Worm (Caenorhabditis elegans) whole organism, L1 larva: Measurements from ENCODE around the gene F11G11.13.

Source experiments
- C16A3.4 ChIP-seq: fragments of 150-350 bp; optimal IDR thresholded peaks from 2 replicates; lab custom pipeline; 2014; ENCODE audit warnings: missing biosample characterization, missing genetic modification characterization
- C34B4.2 ChIP-seq: sonication (generic microtip); optimal IDR thresholded peaks from 2 replicates; lab custom pipeline; 2017; ENCODE audit warnings: mild to moderate bottlenecking, missing genetic modification characterization, missing compliant biosample characterization
- alr-1 ChIP-seq: fragments of 200-800 bp; sonication (Bioruptor generic); optimal IDR thresholded peaks from 2 replicates; lab custom pipeline; 2018; ENCODE audit warnings: borderline replicate concordance, mild to moderate bottlenecking, missing genetic modification characterization, missing compliant biosample characterization
- aly-2 ChIP-seq: fragments of 150-350 bp; optimal IDR thresholded peaks from 2 replicates; lab custom pipeline; 2014; ENCODE audit warnings: missing biosample characterization, missing genetic modification characterization
- blmp-1 ChIP-seq: fragments of 150-350 bp; optimal IDR thresholded peaks from 2 replicates; lab custom pipeline; 2014; ENCODE audit warnings: missing biosample characterization, missing genetic modification characterization
- ceh-8 ChIP-seq: fragments of 200-800 bp; sonication (Bioruptor generic); optimal IDR thresholded peaks from 2 replicates; lab custom pipeline; 2018; ENCODE audit warnings: mild to moderate bottlenecking, missing genetic modification characterization, moderate library complexity, missing compliant biosample characterization
- ceh-82 ChIP-seq, 3 experiments: fragments of 150-350 bp in 1 of 3; sonication (generic microtip) in 2 of 3; optimal IDR thresholded peaks; 2 replicates each; lab custom pipeline; 2014 to 2017; ENCODE audit warnings: missing biosample characterization in 3 of 3, missing genetic modification characterization in 3 of 3
- ceh-88 ChIP-seq: fragments of 200-800 bp; sonication (Bioruptor generic); IDR thresholded peaks from 2 replicates; pipeline ENCODE4 v1.3.6; 2022; ENCODE audit warnings: missing genetic modification characterization, missing compliant biosample characterization
- ceh-90 ChIP-seq: sonication (generic microtip); optimal IDR thresholded peaks from 2 replicates; lab custom pipeline; 2016; ENCODE audit warnings: missing genetic modification characterization, missing compliant biosample characterization
- ces-1 ChIP-seq: fragments of 150-350 bp; optimal IDR thresholded peaks from 2 replicates; lab custom pipeline; 2014; ENCODE audit warnings: missing biosample characterization, missing genetic modification reagents, missing genetic modification characterization
- dpl-1 ChIP-seq, 3 experiments: fragments of 150-350 bp in 2 of 3; sonication (generic microtip) in 1 of 3; optimal IDR thresholded peaks; 2 replicates each; lab custom pipeline; 2014 to 2017; ENCODE audit warnings: missing biosample characterization in 3 of 3, missing genetic modification characterization in 3 of 3, missing genetic modification reagents in 3 of 3
- dsc-1 ChIP-seq: sonication (generic microtip); optimal IDR thresholded peaks from 2 replicates; lab custom pipeline; 2016; ENCODE audit warnings: mild to moderate bottlenecking, missing genetic modification characterization, missing compliant biosample characterization
- efl-1 ChIP-seq, 4 experiments: fragments of 150-350 bp; optimal IDR thresholded peaks in 3 of 4; peaks in 1 of 4; 1 replicate in 1 of 4; 2 replicates in 3 of 4; lab custom pipeline; 2014; ENCODE audit warnings: missing biosample characterization in 2 of 4, missing genetic modification characterization in 2 of 4, missing genetic modification reagents in 2 of 4
- efl-3 ChIP-seq: fragments of 200-800 bp; sonication (Bioruptor generic); optimal IDR thresholded peaks from 2 replicates; lab custom pipeline; 2018; ENCODE audit warnings: mild to moderate bottlenecking, missing genetic modification characterization, missing compliant biosample characterization
- elt-3 ChIP-seq, 6 experiments: fragments of 150-350 bp in 1 of 6; sonication (generic microtip); optimal IDR thresholded peaks; 2 replicates each; lab custom pipeline; 2017 to 2018; ENCODE audit warnings: missing biosample characterization in 6 of 6, missing genetic modification characterization in 6 of 6, inconsistent platforms in 1 of 6
- fkh-10 ChIP-seq: sonication (generic microtip); optimal IDR thresholded peaks from 2 replicates; lab custom pipeline; 2017; ENCODE audit warnings: missing biosample characterization, missing genetic modification reagents, missing genetic modification characterization
- fkh-4 ChIP-seq: sonication (generic microtip); optimal IDR thresholded peaks from 2 replicates; lab custom pipeline; 2016; ENCODE audit warnings: missing compliant biosample characterization, missing genetic modification characterization, borderline replicate concordance
- fkh-8 ChIP-seq: sonication (generic microtip); optimal IDR thresholded peaks from 2 replicates; lab custom pipeline; 2016; ENCODE audit warnings: mild to moderate bottlenecking, missing genetic modification characterization, missing compliant biosample characterization
- fos-1 ChIP-seq: fragments of 150-350 bp; optimal IDR thresholded peaks from 2 replicates; lab custom pipeline; 2014; ENCODE audit warnings: missing biosample characterization, missing genetic modification characterization
- hlh-17 ChIP-seq: fragments of 200-800 bp; sonication (Bioruptor generic); optimal IDR thresholded peaks from 2 replicates; lab custom pipeline; 2018; ENCODE audit warnings: missing genetic modification characterization, mild to moderate bottlenecking, missing compliant biosample characterization, moderate library complexity, borderline replicate concordance
- isw-1 ChIP-seq: fragments of 200-800 bp; sonication (Bioruptor generic); IDR thresholded peaks from 2 replicates; pipeline ENCODE4 v1.3.6; 2022; ENCODE audit warnings: missing genetic modification characterization, missing compliant biosample characterization
- lin-14 ChIP-seq: fragments of 200-800 bp; sonication (Bioruptor generic); optimal IDR thresholded peaks from 2 replicates; lab custom pipeline; 2018; ENCODE audit warnings: mild to moderate bottlenecking, missing genetic modification characterization, moderate library complexity, missing compliant biosample characterization
- lin-15B ChIP-seq: fragments of 150-350 bp; sonication (generic microtip); optimal IDR thresholded peaks from 3 replicates; lab custom pipeline; 2014; ENCODE audit warnings: missing biosample characterization, missing genetic modification characterization
- lin-35 ChIP-seq, 2 experiments: fragments of 150-350 bp; optimal IDR thresholded peaks; 2 replicates each; lab custom pipeline; 2014; ENCODE audit warnings: missing biosample characterization in 2 of 2, missing genetic modification characterization in 2 of 2, missing genetic modification reagents in 2 of 2
- lir-3 ChIP-seq: sonication (generic microtip); optimal IDR thresholded peaks from 2 replicates; lab custom pipeline; 2016; ENCODE audit warnings: mild to moderate bottlenecking, missing genetic modification characterization, moderate library complexity, missing compliant biosample characterization; ENCODE audit not compliant: poor library complexity
- lsy-2 ChIP-seq, 2 experiments: fragments of 150-350 bp; optimal IDR thresholded peaks; 2 replicates each; lab custom pipeline; 2014; ENCODE audit warnings: missing biosample characterization in 2 of 2, missing genetic modification characterization in 2 of 2
- mab-9 ChIP-seq: fragments of 200-800 bp; sonication (Bioruptor generic); IDR thresholded peaks from 2 replicates; pipeline ENCODE4 v1.3.6; 2022; ENCODE audit warnings: missing genetic modification reagents, missing genetic modification characterization, missing compliant biosample characterization
- mdl-1 ChIP-seq, 2 experiments: fragments of 150-350 bp; optimal IDR thresholded peaks; 2 replicates each; lab custom pipeline; 2014 to 2017; ENCODE audit warnings: missing biosample characterization in 2 of 2, missing genetic modification characterization in 2 of 2, inconsistent platforms in 1 of 2
- mep-1 ChIP-seq: fragments of 150-350 bp; optimal IDR thresholded peaks from 2 replicates; lab custom pipeline; 2014; ENCODE audit warnings: missing biosample characterization, missing genetic modification characterization
- nhr-12 ChIP-seq: sonication (generic microtip); optimal IDR thresholded peaks from 2 replicates; lab custom pipeline; 2017; ENCODE audit warnings: missing biosample characterization, missing genetic modification characterization
- nhr-19 ChIP-seq: fragments of 200-800 bp; sonication (Bioruptor generic); conservative IDR thresholded peaks from 2 replicates; pipeline ENCODE4 v1.3.6; 2022; ENCODE audit warnings: missing genetic modification characterization, missing compliant biosample characterization
- nhr-20 ChIP-seq: sonication (generic microtip); optimal IDR thresholded peaks from 2 replicates; lab custom pipeline; 2016; ENCODE audit warnings: mild to moderate bottlenecking, missing genetic modification characterization, missing compliant biosample characterization
- nhr-237 ChIP-seq: fragments of 150-350 bp; optimal IDR thresholded peaks from 2 replicates; lab custom pipeline; 2014; ENCODE audit warnings: missing biosample characterization, missing genetic modification characterization
- nhr-47 ChIP-seq: sonication (generic microtip); optimal IDR thresholded peaks from 2 replicates; lab custom pipeline; 2016; ENCODE audit warnings: mild to moderate bottlenecking, missing genetic modification characterization, moderate library complexity, missing compliant biosample characterization
- nhr-71 ChIP-seq: sonication (generic microtip); optimal IDR thresholded peaks from 2 replicates; lab custom pipeline; 2016; ENCODE audit warnings: mild to moderate bottlenecking, missing genetic modification characterization, moderate library complexity, missing compliant biosample characterization
- nhr-76 ChIP-seq: sonication (generic microtip); optimal IDR thresholded peaks from 2 replicates; lab custom pipeline; 2017; ENCODE audit warnings: missing biosample characterization, missing genetic modification characterization
- nhr-77 ChIP-seq: fragments of 150-350 bp; optimal IDR thresholded peaks from 2 replicates; lab custom pipeline; 2014; ENCODE audit warnings: missing biosample characterization, missing genetic modification characterization
- nhr-85 ChIP-seq: sonication (generic microtip); peaks from one replicate; lab custom pipeline; 2016; ENCODE audit warnings: missing genetic modification characterization, inconsistent platforms, missing compliant biosample characterization
- nhr-90 ChIP-seq: sonication (generic microtip); optimal IDR thresholded peaks from 2 replicates; lab custom pipeline; 2016; ENCODE audit warnings: mild to moderate bottlenecking, missing genetic modification characterization, missing compliant biosample characterization; ENCODE audit not compliant: poor library complexity
- pax-3 ChIP-seq: fragments of 200-800 bp; sonication (Bioruptor generic); optimal IDR thresholded peaks from 2 replicates; lab custom pipeline; 2018; ENCODE audit warnings: mild to moderate bottlenecking, missing genetic modification characterization, moderate library complexity, missing compliant biosample characterization
- skn-1 ChIP-seq: fragments of 150-350 bp; optimal IDR thresholded peaks from 2 replicates; lab custom pipeline; 2014; ENCODE audit warnings: missing biosample characterization, missing genetic modification characterization
- snpc-4 ChIP-seq: fragments of 150-350 bp; optimal IDR thresholded peaks from 2 replicates; lab custom pipeline; 2014; ENCODE audit warnings: missing biosample characterization, missing genetic modification characterization
- snu-23 ChIP-seq: sonication (generic microtip); optimal IDR thresholded peaks from 2 replicates; lab custom pipeline; 2016; ENCODE audit warnings: missing genetic modification characterization, missing compliant biosample characterization
- swsn-7 ChIP-seq: sonication (generic microtip); optimal IDR thresholded peaks from 2 replicates; lab custom pipeline; 2016; ENCODE audit warnings: missing genetic modification characterization, missing compliant biosample characterization
- tbx-2 ChIP-seq: sonication (generic microtip); optimal IDR thresholded peaks from 2 replicates; lab custom pipeline; 2016; ENCODE audit warnings: missing genetic modification characterization, missing compliant biosample characterization
- unc-130 ChIP-seq: fragments of 150-350 bp; optimal IDR thresholded peaks from 2 replicates; lab custom pipeline; 2017; ENCODE audit warnings: missing biosample characterization, missing genetic modification characterization, inconsistent platforms
- unc-62 ChIP-seq: fragments of 150-350 bp; optimal IDR thresholded peaks from 2 replicates; lab custom pipeline; 2014; ENCODE audit warnings: missing biosample characterization, missing genetic modification reagents, missing genetic modification characterization
- unc-98 ChIP-seq: fragments of 200-800 bp; sonication (Bioruptor generic); IDR thresholded peaks from 2 replicates; pipeline ENCODE4 v1.3.6; 2022; ENCODE audit warnings: missing genetic modification characterization, missing compliant biosample characterization
- xbp-1 ChIP-seq: sonication (generic microtip); optimal IDR thresholded peaks from 2 replicates; lab custom pipeline; 2016; ENCODE audit warnings: missing genetic modification characterization, missing compliant biosample characterization
- zag-1 ChIP-seq: fragments of 150-350 bp; optimal IDR thresholded peaks from 2 replicates; lab custom pipeline; 2014; ENCODE audit warnings: missing biosample characterization, missing genetic modification characterization
- ztf-11 ChIP-seq, 2 experiments: sonication (generic microtip); optimal IDR thresholded peaks; 2 replicates each; lab custom pipeline; 2016 to 2017; ENCODE audit warnings: missing genetic modification characterization in 2 of 2, missing biosample characterization in 1 of 2, missing compliant biosample characterization in 1 of 2
- ztf-4 ChIP-seq: fragments of 150-350 bp; optimal IDR thresholded peaks from 2 replicates; lab custom pipeline; 2014; ENCODE audit warnings: missing biosample characterization, missing genetic modification characterization

The F11G11.13 gene

ce11 chrII:4904277-4904676 is 28.3 kb upstream of the F11G11.13 start:
- TF ChIP-seq unc-62 (GFP tag; lab: Kevin White, UChicago) (no peak), skn-1 (tag; lab: Kevin White, UChicago) (peak; percentile 85), nhr-20 (tag; lab: Kevin White, UChicago) (peak; percentile 80), efl-1 (optimal IDR thresholded peaks at IDR 0.05; lab: Kevin White, UChicago) (peak; percentile 80 to 89), efl-1 (GFP tag; optimal IDR thresholded peaks at IDR 0.05 in 1 of 2; lab: Kevin White, UChicago) (peak; percentile 66 to 95), tbx-2 (tag; lab: Kevin White, UChicago) (peak; percentile 67), pax-3 (tag; lab: Kevin White, UChicago) (no peak), aly-2 (no peak), ces-1 (GFP tag; lab: Kevin White, UChicago) (no peak), nhr-47 (tag; lab: Kevin White, UChicago) (peak; percentile 68), elt-3 (tag; optimal IDR thresholded peaks at IDR 0.05; lab: Kevin White, UChicago) (peak in 1 of 6 experiments; percentile 24), ceh-88 (GFP tag; lab: Robert Waterston, UW) (no peak), lin-35 (GFP tag; optimal IDR thresholded peaks at IDR 0.05; lab: Kevin White, UChicago) (peak; percentile 77 to 81), fkh-4 (no peak), nhr-76 (tag; lab: Kevin White, UChicago) (no peak), unc-98 (GFP tag; lab: Robert Waterston, UW) (no peak), dsc-1 (peak; percentile 56), fkh-8 (tag; lab: Kevin White, UChicago) (peak; percentile 65), hlh-17 (GFP tag; lab: Kevin White, UChicago) (no peak), nhr-19 (GFP tag; lab: Robert Waterston, UW) (peak; percentile 61), lin-15B (peak; percentile 34), zag-1 (no peak), fos-1 (peak; percentile 41), efl-3 (GFP tag; lab: Kevin White, UChicago) (no peak), ceh-90 (tag; lab: Kevin White, UChicago) (no peak), swsn-7 (tag; lab: Kevin White, UChicago) (peak; percentile 60), xbp-1 (tag; lab: Kevin White, UChicago) (peak; percentile 65), snu-23 (peak; percentile 77), ceh-82 (tag; optimal IDR thresholded peaks at IDR 0.05; lab: Kevin White, UChicago) (peak; percentile 30 to 61 (median 42)), ceh-8 (no peak), ztf-4 (tag; lab: Kevin White, UChicago) (peak; percentile 32), mab-9 (GFP tag; lab: Robert Waterston, UW) (no peak), nhr-90 (tag; lab: Kevin White, UChicago) (no peak), nhr-77 (tag; lab: Kevin White, UChicago) (peak; percentile 31), blmp-1 (tag; lab: Kevin White, UChicago) (peak; percentile 48), nhr-237 (tag; lab: Kevin White, UChicago) (no peak), nhr-71 (peak; percentile 80), nhr-12 (tag; lab: Kevin White, UChicago) (no peak), snpc-4 (peak; percentile 39), ztf-11 (tag; optimal IDR thresholded peaks at IDR 0.05; lab: Kevin White, UChicago) (no peak), mep-1 (peak; percentile 85), C34B4.2 (tag; lab: Kevin White, UChicago) (no peak), fkh-10 (peak; percentile 23), nhr-85 (tag; lab: Kevin White, UChicago) (no peak), lsy-2 (tag; optimal IDR thresholded peaks at IDR 0.05; lab: Kevin White, UChicago) (peak; percentile 71 to 86), C16A3.4 (peak; percentile 51), unc-130 (tag; lab: Kevin White, UChicago) (no peak), alr-1 (tag; lab: Kevin White, UChicago) (no peak), dpl-1 (GFP tag; optimal IDR thresholded peaks at IDR 0.05; lab: Kevin White, UChicago) (peak; percentile 38 to 74 (median 70)), lin-14 (peak; percentile 87), mdl-1 (tag; optimal IDR thresholded peaks at IDR 0.05; lab: Kevin White, UChicago) (peak in 1 of 2 experiments; percentile 77), lir-3 (peak; percentile 35), isw-1 (GFP tag; lab: Robert Waterston, UW) (peak; percentile 72)
